Fruit fly (Drosophila melanogaster): ENCODE data around the gene CG32486.

CG32486 gene

DNA sequence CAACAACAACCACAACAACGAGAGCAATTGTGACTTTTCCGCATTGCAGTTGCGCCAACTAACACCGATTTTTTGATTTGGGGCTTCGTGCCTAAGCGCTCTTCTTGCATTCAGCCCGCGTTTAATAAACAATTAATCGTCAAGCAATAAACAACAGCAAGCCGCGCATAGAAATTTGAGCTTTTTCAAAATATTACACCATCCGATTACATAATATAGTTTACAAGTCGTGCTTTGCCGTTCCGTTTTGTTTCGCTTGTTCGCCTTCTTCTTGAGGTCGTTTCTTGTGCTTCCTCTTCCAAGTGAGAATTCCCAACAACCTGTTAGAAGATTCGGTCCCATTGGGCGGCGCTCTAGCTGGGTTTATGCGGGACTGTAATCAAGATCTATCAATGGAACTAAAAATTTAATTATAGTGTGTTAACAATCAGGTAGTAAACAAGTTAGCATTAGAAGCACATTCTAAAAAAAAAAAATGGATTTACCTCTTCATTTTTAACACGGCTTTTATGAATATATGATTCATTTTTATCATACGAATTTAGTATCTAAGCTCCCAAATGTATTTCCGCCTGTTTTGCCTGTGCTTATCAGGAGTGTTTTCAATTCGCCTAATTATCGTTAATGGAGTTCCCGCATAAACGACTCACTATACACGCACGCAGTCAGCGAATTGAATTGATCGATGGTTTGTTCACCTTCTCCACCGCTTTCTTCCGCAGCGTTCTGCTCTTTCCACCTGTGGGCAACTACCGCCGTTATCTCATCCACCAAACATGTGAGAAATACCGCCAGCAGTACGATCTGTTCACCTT, 34.7 kb downstream of the CG32486 start (continued):
- TF ChIP-seq bcd (GFP tag; optimal IDR thresholded peaks at IDR 0.05) = peak; percentile 88
- no peak for TF ChIP-seq ash1 (GFP tag; optimal IDR thresholded peaks at IDR 0.05)
- peak; percentile 78 for TF ChIP-seq kni (GFP tag; optimal IDR thresholded peaks at IDR 0.05)
- TF ChIP-seq Sox102F (GFP tag; optimal IDR thresholded peaks at IDR 0.05) = peak; percentile 78
- peak; percentile 17; the same call in 1 of the 2 replicates for TF ChIP-seq bowl (GFP tag; IDR thresholded peaks at IDR 0.05)
- TF ChIP-seq CG32532 (GFP tag; IDR thresholded peaks at IDR 0.05) = peak; percentile 76
- TF ChIP-seq nau (GFP tag; optimal IDR thresholded peaks at IDR 0.05) = peak; percentile 60
- peak; percentile 65 for TF ChIP-seq CHES-1-like (GFP tag; optimal IDR thresholded peaks at IDR 0.05)
- peak; percentile 27 for TF ChIP-seq Atf-2 (GFP tag; optimal IDR thresholded peaks at IDR 0.05)
- peak; percentile 32 for TF ChIP-seq oc (tag; optimal IDR thresholded peaks at IDR 0.05)
- TF ChIP-seq CG2120 (GFP tag; optimal IDR thresholded peaks at IDR 0.05) = peak; percentile 85
- peak; percentile 74 for TF ChIP-seq Oaz (GFP tag; IDR thresholded peaks at IDR 0.05)
- TF ChIP-seq CG11723 (GFP tag; optimal IDR thresholded peaks at IDR 0.05) = peak; percentile 77
- TF ChIP-seq BtbVII (GFP tag; optimal IDR thresholded peaks at IDR 0.05) = peak; percentile 89
- TF ChIP-seq CG3838 (GFP tag; optimal IDR thresholded peaks at IDR 0.05) = peak; percentile 40
- no peak for TF ChIP-seq gsb (GFP tag; IDR thresholded peaks at IDR 0.05)
- TF ChIP-seq phol (tag; optimal IDR thresholded peaks at IDR 0.05) = peak; percentile 88
- TF ChIP-seq CG2116 (GFP tag; optimal IDR thresholded peaks at IDR 0.05) = peak; percentile 58
- TF ChIP-seq Jarid2 (GFP tag; optimal IDR thresholded peaks at IDR 0.05) = peak; percentile 68
- TF ChIP-seq Sox100B (GFP tag; optimal IDR thresholded peaks at IDR 0.05) = peak; percentile 88
- peak; percentile 56; the same call in 1 of the 2 replicates for TF ChIP-seq aop (GFP tag; IDR thresholded peaks at IDR 0.05)
- TF ChIP-seq CG3065 (GFP tag; optimal IDR thresholded peaks at IDR 0.05) = no peak
- TF ChIP-seq CG4730 (GFP tag; IDR thresholded peaks at IDR 0.05) = peak; percentile 64
- TF ChIP-seq nom (GFP tag; optimal IDR thresholded peaks at IDR 0.05) = peak; percentile 26
- peak; percentile 99 for TF ChIP-seq CG4820 (GFP tag; optimal IDR thresholded peaks at IDR 0.05)
- TF ChIP-seq CG8478 (optimal IDR thresholded peaks at IDR 0.05) = no peak
- peak; percentile 69; the same call in 1 of the 2 replicates for TF ChIP-seq stc (GFP tag; IDR thresholded peaks at IDR 0.05)
- 0 out of 2 replicates have a peak, but pooled peaks have one; percentile 8 for TF ChIP-seq ro (GFP tag; IDR thresholded peaks at IDR 0.05)
- TF ChIP-seq CG10274 (GFP tag; optimal IDR thresholded peaks at IDR 0.05) = peak; percentile 62
- TF ChIP-seq CG10462 (GFP tag; optimal IDR thresholded peaks at IDR 0.05) = peak; percentile 59
- TF ChIP-seq ken (GFP tag; IDR thresholded peaks at IDR 0.05) = peak; percentile 41; the same call in 2 of the 3 replicates
- TF ChIP-seq Hr39 (optimal IDR thresholded peaks at IDR 0.05) = no peak
- TF ChIP-seq da (GFP tag; optimal IDR thresholded peaks at IDR 0.05) = peak; percentile 14
- peak; percentile 41 for TF ChIP-seq cato (GFP tag; optimal IDR thresholded peaks at IDR 0.05; ENCODE audit: borderline replicate concordance)
- TF ChIP-seq Eip74EF (GFP tag; optimal IDR thresholded peaks at IDR 0.05) = peak in 1 of 2 experiments; percentile 78
- TF ChIP-seq CG16813 (GFP tag; IDR thresholded peaks at IDR 0.05; ENCODE audit: partially characterized antibody) = no peak
- TF ChIP-seq vfl (GFP tag; optimal IDR thresholded peaks at IDR 0.05) = peak; percentile 41
- TF ChIP-seq caup (GFP tag; optimal IDR thresholded peaks at IDR 0.05; ENCODE audit: severe bottlenecking) = peak; percentile 85
- TF ChIP-seq CG4404 (GFP tag; IDR thresholded peaks at IDR 0.05) = peak; percentile 70
- peak; percentile 5 for TF ChIP-seq corto (GFP tag; optimal IDR thresholded peaks at IDR 0.05)
- TF ChIP-seq Tbp (GFP tag; optimal IDR thresholded peaks at IDR 0.05) = no peak
- peak; percentile 84 for TF ChIP-seq CG13775 (GFP tag; optimal IDR thresholded peaks at IDR 0.05)
- TF ChIP-seq fru (optimal IDR thresholded peaks at IDR 0.05) = no peak
- peak; percentile 71 for TF ChIP-seq esg (GFP tag; conservative IDR thresholded peaks at IDR 0.05)
- TF ChIP-seq knrl (GFP tag; IDR thresholded peaks at IDR 0.05; ENCODE audit: partially characterized antibody) = no peak
- TF ChIP-seq odd (GFP tag; optimal IDR thresholded peaks at IDR 0.05) = peak; percentile 89
- peak; percentile 77 for TF ChIP-seq Camta (GFP tag; optimal IDR thresholded peaks at IDR 0.05)
- TF ChIP-seq ATbp (GFP tag; optimal IDR thresholded peaks at IDR 0.05) = peak; percentile 75
- peak; percentile 72 for TF ChIP-seq CG12155 (GFP tag; optimal IDR thresholded peaks at IDR 0.05)

Data from whole organism, embryonic.